Worm (Caenorhabditis elegans) whole organism, young adult: ENCODE measurements around the gene W07A12.4.

ENCODE experiments used
- C06A6.2 ChIP-seq: fragments of 200-800 bp; sonication (Bioruptor generic); conservative IDR thresholded peaks from 2 replicates; pipeline ENCODE4 v1.3.6; 2022; ENCODE audit warnings: missing genetic modification characterization, missing compliant biosample characterization
- C17E4.6 ChIP-seq: fragments of 200-800 bp; sonication (Bioruptor generic); IDR thresholded peaks from 2 replicates; pipeline ENCODE4 v1.3.6; 2022; ENCODE audit warnings: missing genetic modification reagents, missing genetic modification characterization, missing compliant biosample characterization
- D2030.7 ChIP-seq: fragments of 200-800 bp; sonication (Bioruptor generic); IDR thresholded peaks from 2 replicates; pipeline ENCODE4 v1.3.6; 2022; ENCODE audit warnings: missing genetic modification reagents, missing genetic modification characterization, missing compliant biosample characterization
- F39B2.1 ChIP-seq: fragments of 200-800 bp; sonication (Bioruptor generic); IDR thresholded peaks from 2 replicates; pipeline ENCODE4 v1.3.6; 2022; ENCODE audit warnings: missing genetic modification reagents, missing genetic modification characterization, missing compliant biosample characterization
- F57C9.4 ChIP-seq: sonication (generic microtip); optimal IDR thresholded peaks from 2 replicates; lab custom pipeline; 2017; ENCODE audit warnings: mild to moderate bottlenecking, missing genetic modification characterization, missing compliant biosample characterization
- K11D2.4 ChIP-seq: fragments of 200-800 bp; sonication (Bioruptor generic); IDR thresholded peaks from 2 replicates; pipeline ENCODE4 v1.3.6; 2022; ENCODE audit warnings: missing genetic modification reagents, missing genetic modification characterization, missing compliant biosample characterization
- Y56A3A.18 ChIP-seq: fragments of 200-800 bp; sonication (Bioruptor generic); IDR thresholded peaks from 2 replicates; pipeline ENCODE4 v1.3.6; 2022; ENCODE audit warnings: missing genetic modification reagents, missing genetic modification characterization, missing compliant biosample characterization
- Y79H2A.3 ChIP-seq: fragments of 200-800 bp; sonication (Bioruptor generic); conservative IDR thresholded peaks from 2 replicates; pipeline ENCODE4 v1.3.6; 2022; ENCODE audit warnings: missing genetic modification reagents, missing genetic modification characterization, missing compliant biosample characterization
- aptf-2 ChIP-seq: fragments of 200-800 bp; sonication (Bioruptor generic); conservative IDR thresholded peaks from 2 replicates; pipeline ENCODE4 v1.3.6; 2022; ENCODE audit warnings: missing genetic modification reagents, missing genetic modification characterization, missing compliant biosample characterization
- athp-1 ChIP-seq: sonication (generic microtip); optimal IDR thresholded peaks from 2 replicates; lab custom pipeline; 2017; ENCODE audit warnings: mild to moderate bottlenecking, missing genetic modification characterization, missing compliant biosample characterization
- attf-3 ChIP-seq: fragments of 200-800 bp; sonication (Bioruptor generic); conservative IDR thresholded peaks from 2 replicates; pipeline ENCODE4 v1.3.6; 2022; ENCODE audit warnings: missing genetic modification reagents, missing genetic modification characterization, missing compliant biosample characterization
- attf-6 ChIP-seq: fragments of 200-800 bp; sonication (Bioruptor generic); IDR thresholded peaks from 2 replicates; pipeline ENCODE4 v1.3.6; 2022; ENCODE audit warnings: missing genetic modification reagents, missing genetic modification characterization, missing compliant biosample characterization
- bed-1 ChIP-seq: fragments of 200-800 bp; sonication (Bioruptor generic); IDR thresholded peaks from 2 replicates; pipeline ENCODE4 v1.3.6; 2022; ENCODE audit warnings: missing genetic modification reagents, missing genetic modification characterization, missing compliant biosample characterization
- ceh-79 ChIP-seq: sonication (generic microtip); optimal IDR thresholded peaks from 2 replicates; lab custom pipeline; 2017; ENCODE audit warnings: mild to moderate bottlenecking, missing genetic modification characterization, missing compliant biosample characterization
- dpl-1 ChIP-seq: fragments of 150-350 bp; optimal IDR thresholded peaks from 2 replicates; lab custom pipeline; 2014; ENCODE audit warnings: missing biosample characterization, missing genetic modification reagents, missing genetic modification characterization
- efl-1 ChIP-seq: fragments of 150-350 bp; optimal IDR thresholded peaks from 2 replicates; lab custom pipeline; 2014; ENCODE audit warnings: missing biosample characterization, missing genetic modification reagents, missing genetic modification characterization
- egl-44 ChIP-seq: fragments of 200-800 bp; sonication (Bioruptor generic); IDR thresholded peaks from 2 replicates; pipeline ENCODE4 v1.3.6; 2022; ENCODE audit warnings: missing genetic modification reagents, missing genetic modification characterization, missing compliant biosample characterization
- hmg-1.2 ChIP-seq: fragments of 200-800 bp; sonication (Bioruptor generic); IDR thresholded peaks from 2 replicates; pipeline ENCODE4 v1.3.6; 2022; ENCODE audit warnings: missing genetic modification reagents, missing genetic modification characterization, missing compliant biosample characterization
- hmg-20 ChIP-seq: fragments of 200-800 bp; sonication (Bioruptor generic); IDR thresholded peaks from 2 replicates; pipeline ENCODE4 v1.3.6; 2022; ENCODE audit warnings: missing genetic modification reagents, missing genetic modification characterization, missing compliant biosample characterization
- hsf-1 ChIP-seq: fragments of 200-800 bp; sonication (Bioruptor generic); IDR thresholded peaks from 2 replicates; pipeline ENCODE4 v1.3.6; 2022; ENCODE audit warnings: missing genetic modification reagents, missing genetic modification characterization, missing compliant biosample characterization
- let-607 ChIP-seq, 2 experiments: fragments of 200-800 bp in 1 of 2; sonication (Bioruptor generic) in 1 of 2; sonication (generic microtip) in 1 of 2; optimal IDR thresholded peaks; 2 replicates each; lab custom pipeline; 2016 to 2018; ENCODE audit warnings: mild to moderate bottlenecking in 2 of 2, missing compliant biosample characterization in 2 of 2, missing genetic modification characterization in 2 of 2, moderate library complexity in 2 of 2, missing genotype in 1 of 2
- lin-35 ChIP-seq, 3 experiments: fragments of 150-350 bp in 2 of 3; sonication (generic microtip) in 1 of 3; optimal IDR thresholded peaks; 2 replicates each; lab custom pipeline; 2014 to 2018; ENCODE audit warnings: missing biosample characterization in 3 of 3, missing genetic modification characterization in 3 of 3, missing genetic modification reagents in 3 of 3
- lin-54 ChIP-seq: fragments of 200-800 bp; sonication (Bioruptor generic); optimal IDR thresholded peaks from 2 replicates; lab custom pipeline; 2018; ENCODE audit warnings: mild to moderate bottlenecking, missing genetic modification characterization, missing compliant biosample characterization
- madf-3 ChIP-seq: fragments of 200-800 bp; sonication (Bioruptor generic); IDR thresholded peaks from 2 replicates; pipeline ENCODE4 v1.3.6; 2022; ENCODE audit warnings: missing genetic modification reagents, missing genetic modification characterization, missing compliant biosample characterization
- madf-6 ChIP-seq: fragments of 200-800 bp; sonication (Bioruptor generic); IDR thresholded peaks from 2 replicates; pipeline ENCODE4 v1.3.6; 2022; ENCODE audit warnings: missing genetic modification reagents, missing genetic modification characterization, missing compliant biosample characterization
- madf-8 ChIP-seq: fragments of 200-800 bp; sonication (Bioruptor generic); conservative IDR thresholded peaks from 2 replicates; pipeline ENCODE4 v1.3.6; 2022; ENCODE audit warnings: missing genetic modification reagents, missing genetic modification characterization, missing compliant biosample characterization
- nfya-1 ChIP-seq: sonication (generic microtip); optimal IDR thresholded peaks from 2 replicates; lab custom pipeline; 2017; ENCODE audit warnings: antibody characterized with exemption, missing compliant biosample characterization, missing genetic modification characterization, borderline replicate concordance; ENCODE audit not compliant: insufficient read depth
- nhr-27 ChIP-seq: fragments of 200-800 bp; sonication (Bioruptor generic); optimal IDR thresholded peaks from 2 replicates; lab custom pipeline; 2018; ENCODE audit warnings: mild to moderate bottlenecking, missing genetic modification characterization, moderate library complexity, missing compliant biosample characterization
- nhr-80 ChIP-seq: sonication (generic microtip); optimal IDR thresholded peaks from 2 replicates; lab custom pipeline; 2016; ENCODE audit warnings: missing genetic modification characterization, missing compliant biosample characterization
- nhr-90 ChIP-seq: sonication (generic microtip); optimal IDR thresholded peaks from 2 replicates; lab custom pipeline; 2016; ENCODE audit warnings: missing genotype, mild to moderate bottlenecking, missing genetic modification characterization, missing compliant biosample characterization
- sdz-38 ChIP-seq: sonication (generic microtip); optimal IDR thresholded peaks from 2 replicates; lab custom pipeline; 2016; ENCODE audit warnings: missing genotype, missing genetic modification characterization, missing compliant biosample characterization
- snpc-1.3 ChIP-seq: sonication (generic microtip); optimal IDR thresholded peaks from 2 replicates; lab custom pipeline; 2017; ENCODE audit warnings: missing genetic modification characterization, mild to moderate bottlenecking, missing compliant biosample characterization, antibody characterized with exemption, moderate library complexity, missing genotype, missing genetic modification reagents; ENCODE audit not compliant: insufficient read depth
- somi-1 ChIP-seq: fragments of 200-800 bp; sonication (Bioruptor generic); optimal IDR thresholded peaks from 2 replicates; lab custom pipeline; 2018; ENCODE audit warnings: mild to moderate bottlenecking, missing genetic modification characterization, missing compliant biosample characterization
- tbx-9 ChIP-seq: sonication (generic microtip); optimal IDR thresholded peaks from 2 replicates; lab custom pipeline; 2016; ENCODE audit warnings: borderline replicate concordance, missing genetic modification characterization, inconsistent platforms, missing compliant biosample characterization
- ztf-25 ChIP-seq: fragments of 200-800 bp; sonication (Bioruptor generic); IDR thresholded peaks from 2 replicates; pipeline ENCODE4 v1.3.6; 2022; ENCODE audit warnings: missing genetic modification reagents, missing genetic modification characterization, missing compliant biosample characterization
- ztf-28 ChIP-seq: fragments of 200-800 bp; sonication (Bioruptor generic); IDR thresholded peaks from 2 replicates; pipeline ENCODE4 v1.3.6; 2022; ENCODE audit warnings: missing genetic modification reagents, missing genetic modification characterization, missing compliant biosample characterization

The W07A12.4 gene

ce11 chrII:9169450-9169960, 23.4 kb downstream of the W07A12.4 start, which contains the start of gene dpl-1:
Gene dpl-1 (plus strand): TSS chrII:9169910.
- TF ChIP-seq egl-44 (GFP tag; lab: Robert Waterston, UW) (no peak), K11D2.4 (GFP tag; lab: Robert Waterston, UW) (no peak), tbx-9 (tag; lab: Kevin White, UChicago) (no peak), ztf-25 (no peak), lin-35 (GFP tag; optimal IDR thresholded peaks at IDR 0.05; lab: Kevin White, UChicago) (peak in 1 of 3 experiments; percentile 59), lin-54 (GFP tag; lab: Kevin White, UChicago) (peak; percentile 30), ceh-79 (tag; lab: Kevin White, UChicago) (no peak), bed-1 (GFP tag; lab: Robert Waterston, UW) (no peak), dpl-1 (GFP tag; lab: Kevin White, UChicago) (peak; percentile 26), efl-1 (GFP tag; lab: Kevin White, UChicago) (peak; percentile 39), C06A6.2 (GFP tag; lab: Robert Waterston, UW) (no peak), F57C9.4 (tag; lab: Kevin White, UChicago) (no peak), attf-3 (GFP tag; lab: Robert Waterston, UW) (peak; percentile 92), madf-8 (GFP tag; lab: Robert Waterston, UW) (no peak), attf-6 (GFP tag; lab: Robert Waterston, UW) (no peak), let-607 (tag; optimal IDR thresholded peaks at IDR 0.05; lab: Kevin White, UChicago) (no peak), hmg-1.2 (GFP tag; lab: Robert Waterston, UW) (no peak), ztf-28 (no peak), nfya-1 (no peak)
- TF ChIP-seq, all 124 proteins: peak for 5

- TF ChIP-seq madf-3 (GFP tag; lab: Robert Waterston, UW) (0 out of 2 replicates have a peak, but pooled peaks have one; percentile 24), athp-1 (tag; lab: Kevin White, UChicago) (no peak)
These were observed 24.0 kb downstream of the W07A12.4 start for ce11 chrII:9170048-9170447.

ce11 chrII:9170851-9171250, 24.8 kb downstream of the W07A12.4 start:
- TF ChIP-seq madf-6 (GFP tag; lab: Robert Waterston, UW), result 0 out of 2 replicates have a peak, but pooled peaks have one; percentile 11
- TF ChIP-seq sdz-38 (tag; lab: Kevin White, UChicago), result no peak

ce11 chrII:9171466-9172187, 25.6 kb downstream of the W07A12.4 start:
- TF ChIP-seq Y79H2A.3 (GFP tag; lab: Robert Waterston, UW), result no peak
- no peak for TF ChIP-seq somi-1 (GFP tag; lab: Kevin White, UChicago)
- no peak for TF ChIP-seq attf-3 (GFP tag; lab: Robert Waterston, UW)
- no peak for TF ChIP-seq nhr-27 (tag; lab: Kevin White, UChicago)
- no peak for TF ChIP-seq snpc-1.3 (tag; lab: Kevin White, UChicago)
- TF ChIP-seq Y56A3A.18, result no peak
- TF ChIP-seq F57C9.4 (tag; lab: Kevin White, UChicago), result no peak
- no peak for TF ChIP-seq D2030.7 (GFP tag; lab: Robert Waterston, UW)
- TF ChIP-seq aptf-2 (GFP tag; lab: Robert Waterston, UW), result no peak
- TF ChIP-seq nfya-1, result no peak
- TF ChIP-seq F39B2.1 (GFP tag; lab: Robert Waterston, UW), result no peak
- TF ChIP-seq C17E4.6 (GFP tag; lab: Robert Waterston, UW), result no peak
- TF ChIP-seq nhr-90 (tag; lab: Kevin White, UChicago), result no peak
- TF ChIP-seq nhr-80, result no peak
- TF ChIP-seq C06A6.2 (GFP tag; lab: Robert Waterston, UW), result no peak
- TF ChIP-seq hsf-1 (GFP tag; lab: Robert Waterston, UW), result no peak
- TF ChIP-seq hmg-20, result no peak
- no peak for TF ChIP-seq tbx-9 (tag; lab: Kevin White, UChicago)
